Worm (Caenorhabditis elegans) whole organism, early embryonic: ENCODE results near the gene alh-11.

ENCODE experiments used
- B0310.2 ChIP-seq: sonication (generic microtip); optimal IDR thresholded peaks from 2 replicates; lab custom pipeline; 2016; ENCODE audit warnings: mild to moderate bottlenecking, missing genetic modification characterization, missing compliant biosample characterization
- F13C5.2 ChIP-seq: sonication (generic microtip); optimal IDR thresholded peaks from 2 replicates; lab custom pipeline; 2017; ENCODE audit warnings: mild to moderate bottlenecking, missing genetic modification characterization, inconsistent platforms, missing compliant biosample characterization
- aly-1 ChIP-seq: sonication (generic microtip); optimal IDR thresholded peaks from 2 replicates; lab custom pipeline; 2016; ENCODE audit warnings: missing genetic modification characterization, missing compliant biosample characterization
- ama-1 ChIP-seq: fragments of 150-350 bp; optimal IDR thresholded peaks from 2 replicates; lab custom pipeline; 2014
- ceh-13 ChIP-seq: fragments of 200-800 bp; sonication (Bioruptor generic); optimal IDR thresholded peaks from 2 replicates; lab custom pipeline; 2018; ENCODE audit warnings: mild to moderate bottlenecking, missing genetic modification characterization, missing compliant biosample characterization
- ceh-36 ChIP-seq: sonication (generic microtip); optimal IDR thresholded peaks from 2 replicates; lab custom pipeline; 2016; ENCODE audit warnings: missing genetic modification characterization, inconsistent platforms, missing compliant biosample characterization
- ets-7 ChIP-seq: sonication (generic microtip); optimal IDR thresholded peaks from 2 replicates; lab custom pipeline; 2016; ENCODE audit warnings: missing genotype, missing genetic modification characterization, missing compliant biosample characterization
- flt-1 ChIP-seq: fragments of 200-800 bp; sonication (Bioruptor generic); IDR thresholded peaks from 2 replicates; pipeline ENCODE4 v1.3.6; 2022; ENCODE audit warnings: missing genetic modification characterization, missing compliant biosample characterization
- hmbx-1 ChIP-seq: sonication (generic microtip); optimal IDR thresholded peaks from 2 replicates; lab custom pipeline; 2016; ENCODE audit warnings: mild to moderate bottlenecking, missing genetic modification characterization, missing compliant biosample characterization
- hmg-4 ChIP-seq: fragments of 200-800 bp; sonication (Bioruptor generic); optimal IDR thresholded peaks from 2 replicates; lab custom pipeline; 2018; ENCODE audit warnings: mild to moderate bottlenecking, missing genetic modification characterization, missing compliant biosample characterization
- hnd-1 ChIP-seq: sonication (generic microtip); optimal IDR thresholded peaks from 2 replicates; lab custom pipeline; 2016; ENCODE audit warnings: missing genetic modification characterization, missing compliant biosample characterization
- pes-1 ChIP-seq: fragments of 200-800 bp; sonication (Bioruptor generic); IDR thresholded peaks from 2 replicates; pipeline ENCODE4 v1.3.6; 2022; ENCODE audit warnings: missing genetic modification reagents, missing genetic modification characterization, missing compliant biosample characterization
- scrt-1 ChIP-seq: fragments of 200-800 bp; sonication (Bioruptor generic); IDR thresholded peaks from 2 replicates; pipeline ENCODE4 v1.3.6; 2022; ENCODE audit warnings: missing genetic modification characterization, missing compliant biosample characterization
- sea-1 ChIP-seq: fragments of 200-800 bp; sonication (Bioruptor generic); conservative IDR thresholded peaks from 2 replicates; pipeline ENCODE4 v1.3.6; 2022; ENCODE audit warnings: missing genetic modification characterization, missing compliant biosample characterization
- tbx-11 ChIP-seq: fragments of 200-800 bp; sonication (Bioruptor generic); IDR thresholded peaks from 2 replicates; pipeline ENCODE4 v1.3.6; 2022; ENCODE audit warnings: missing genetic modification characterization, missing compliant biosample characterization
- tbx-37 ChIP-seq: fragments of 200-800 bp; sonication (Bioruptor generic); conservative IDR thresholded peaks from 2 replicates; pipeline ENCODE4 v1.3.6; 2022; ENCODE audit warnings: missing genetic modification reagents, missing genetic modification characterization, missing compliant biosample characterization
- tra-4 ChIP-seq: sonication (generic microtip); optimal IDR thresholded peaks from 2 replicates; lab custom pipeline; 2017; ENCODE audit warnings: missing genetic modification characterization, missing compliant biosample characterization

alh-11 gene

ce11 chrIII:797507-797906, 18.8 kb upstream of the alh-11 start:
- TF ChIP-seq F13C5.2 (tag; lab: Kevin White, UChicago): no peak
- TF ChIP-seq tbx-11 (GFP tag; lab: Robert Waterston, UW): no peak
- TF ChIP-seq sea-1 (GFP tag; lab: Robert Waterston, UW): no peak
- no peak for TF ChIP-seq hmg-4 (GFP tag; lab: Kevin White, UChicago)
- no peak for TF ChIP-seq hnd-1
- no peak for TF ChIP-seq ceh-36 (tag; lab: Kevin White, UChicago)
- TF ChIP-seq B0310.2: no peak
- no peak for TF ChIP-seq ets-7
- TF ChIP-seq hmbx-1 (tag; lab: Kevin White, UChicago): no peak
- TF ChIP-seq ceh-13 (GFP tag; lab: Kevin White, UChicago): no peak
- TF ChIP-seq ama-1 (lab: Kevin White, UChicago): no peak
- no peak for TF ChIP-seq pes-1 (GFP tag; lab: Robert Waterston, UW)
- no peak for TF ChIP-seq tra-4 (tag; lab: Kevin White, UChicago)
- no peak for TF ChIP-seq scrt-1 (GFP tag; lab: Robert Waterston, UW)
- no peak for TF ChIP-seq flt-1 (GFP tag; lab: Robert Waterston, UW)
- TF ChIP-seq tbx-37: no peak
- no peak for TF ChIP-seq aly-1

- TF ChIP-seq flt-1 (GFP tag; lab: Robert Waterston, UW) (no peak), pes-1 (GFP tag; lab: Robert Waterston, UW) (no peak), hmbx-1 (tag; lab: Kevin White, UChicago) (no peak), scrt-1 (GFP tag; lab: Robert Waterston, UW) (no peak)
Measured at ce11 chrIII:794984-795596, 16.4 kb upstream of the alh-11 start, which contains the start of gene trpp-11. Gene trpp-11 (plus strand): TSS chrIII:795136.

- TF ChIP-seq tra-4 (tag; lab: Kevin White, UChicago) (no peak), sea-1 (GFP tag; lab: Robert Waterston, UW) (no peak), pes-1 (GFP tag; lab: Robert Waterston, UW) (no peak), tbx-37 (no peak), hmbx-1 (tag; lab: Kevin White, UChicago) (no peak), hnd-1 (no peak), ets-7 (no peak)
Measured at ce11 chrIII:794000-794399, 15.3 kb upstream of the alh-11 start, which contains the start of gene rps-29. Gene rps-29 (plus strand): TSS chrIII:794300.

- peak; percentile 6 for TF ChIP-seq F13C5.2 (tag; lab: Kevin White, UChicago)
- no peak for TF ChIP-seq hmbx-1 (tag; lab: Kevin White, UChicago)
- TF ChIP-seq hmg-4 (GFP tag; lab: Kevin White, UChicago): peak; percentile 12
Measured at ce11 chrIII:793595-793994, 14.9 kb upstream of the alh-11 start, which contains the start of gene snt-2. Gene snt-2 (minus strand): TSS chrIII:793733.

ce11 chrIII:790591-790990, 11.9 kb upstream of the alh-11 start:
- TF ChIP-seq aly-1 (no peak), ceh-13 (GFP tag; lab: Kevin White, UChicago) (no peak), pes-1 (GFP tag; lab: Robert Waterston, UW) (no peak), F13C5.2 (tag; lab: Kevin White, UChicago) (no peak), tbx-11 (GFP tag; lab: Robert Waterston, UW) (no peak), hmg-4 (GFP tag; lab: Kevin White, UChicago) (no peak), ets-7 (no peak), scrt-1 (GFP tag; lab: Robert Waterston, UW) (no peak), hnd-1 (no peak), sea-1 (GFP tag; lab: Robert Waterston, UW) (no peak), ama-1 (lab: Kevin White, UChicago) (no peak), hmbx-1 (tag; lab: Kevin White, UChicago) (no peak), ceh-36 (tag; lab: Kevin White, UChicago) (no peak), flt-1 (GFP tag; lab: Robert Waterston, UW) (no peak)

ce11 chrIII:789604-790003, 10.9 kb upstream of the alh-11 start:
- TF ChIP-seq ets-7 (no peak), sea-1 (GFP tag; lab: Robert Waterston, UW) (no peak), B0310.2 (no peak), F13C5.2 (tag; lab: Kevin White, UChicago) (no peak), hnd-1 (no peak), flt-1 (GFP tag; lab: Robert Waterston, UW) (no peak), hmbx-1 (tag; lab: Kevin White, UChicago) (no peak), pes-1 (GFP tag; lab: Robert Waterston, UW) (no peak), ceh-13 (GFP tag; lab: Kevin White, UChicago) (no peak), tra-4 (tag; lab: Kevin White, UChicago) (no peak), ama-1 (lab: Kevin White, UChicago) (no peak), scrt-1 (GFP tag; lab: Robert Waterston, UW) (no peak), ceh-36 (tag; lab: Kevin White, UChicago) (no peak), aly-1 (no peak), tbx-37 (no peak), tbx-11 (GFP tag; lab: Robert Waterston, UW) (no peak)

ce11 chrIII:783254-783753, 4.6 kb upstream of the alh-11 start, which contains the start of the genes dagl-2 and ppm-1.G:
Gene dagl-2 (minus strand): TSS chrIII:783305.
Gene ppm-1.G (plus strand): TSS chrIII:783703.
- TF ChIP-seq scrt-1 (GFP tag; lab: Robert Waterston, UW) (no peak), pes-1 (GFP tag; lab: Robert Waterston, UW) (peak; percentile 64; the same call in 1 of the 2 replicates), tbx-37 (peak; percentile 48; the same call in 1 of the 2 replicates), F13C5.2 (tag; lab: Kevin White, UChicago) (peak; percentile 33)
